Worm (Caenorhabditis elegans) whole organism, L4 larva: ENCODE measurements around the gene Y57G11B.5.
A peak's percentile ranks its signal among the peaks of the same experiment; 100 is the strongest.

Experiments used
- F10B5.3 ChIP-seq: sonication (generic microtip); optimal IDR thresholded peaks from 2 replicates; lab custom pipeline; 2016; ENCODE audit warnings: mild to moderate bottlenecking, missing genetic modification characterization, missing compliant biosample characterization
- F26F4.8 ChIP-seq: fragments of 200-800 bp; sonication (Bioruptor generic); conservative IDR thresholded peaks from 2 replicates; pipeline ENCODE4 v1.3.6; 2022; ENCODE audit warnings: missing genetic modification characterization, missing compliant biosample characterization
- F37D6.2 ChIP-seq: sonication (generic microtip); optimal IDR thresholded peaks from 2 replicates; lab custom pipeline; 2016; ENCODE audit warnings: mild to moderate bottlenecking, missing genetic modification characterization, missing compliant biosample characterization
- F44E2.7 ChIP-seq: fragments of 200-800 bp; sonication (Bioruptor generic); IDR thresholded peaks from 2 replicates; pipeline ENCODE4 v2.1.2; 2022; ENCODE audit warnings: missing genetic modification characterization, missing compliant biosample characterization
- Y105C5A.15 ChIP-seq: fragments of 200-800 bp; sonication (Bioruptor generic); IDR thresholded peaks from 2 replicates; pipeline ENCODE4 v1.3.6; 2022; ENCODE audit warnings: missing genetic modification characterization, missing compliant biosample characterization
- Y75B8A.6 ChIP-seq: fragments of 200-800 bp; sonication (Bioruptor generic); IDR thresholded peaks from 2 replicates; pipeline ENCODE4 v1.3.6; 2022; ENCODE audit warnings: missing genetic modification reagents, missing genetic modification characterization, missing compliant biosample characterization
- ZK546.5 ChIP-seq, 2 experiments: sonication (generic microtip); optimal IDR thresholded peaks; 2 replicates each; lab custom pipeline; 2017; ENCODE audit warnings: missing biosample characterization in 2 of 2, missing genetic modification characterization in 2 of 2
- aha-1 ChIP-seq: fragments of 150-350 bp; peaks from one replicate; lab custom pipeline; 2014; ENCODE audit warnings: missing biosample characterization, missing genetic modification characterization
- ama-1 ChIP-seq: fragments of 150-350 bp; optimal IDR thresholded peaks from 2 replicates; lab custom pipeline; 2014; ENCODE audit warnings: inconsistent platforms, mixed read lengths
- arid-1 ChIP-seq: fragments of 200-800 bp; sonication (Bioruptor generic); conservative IDR thresholded peaks from 2 replicates; pipeline ENCODE4 v1.3.6; 2022; ENCODE audit warnings: missing genetic modification reagents, missing genetic modification characterization, missing compliant biosample characterization
- ceh-28 ChIP-seq: fragments of 150-350 bp; optimal IDR thresholded peaks from 2 replicates; lab custom pipeline; 2014; ENCODE audit warnings: missing biosample characterization, missing genetic modification reagents, missing genetic modification characterization
- ceh-32 ChIP-seq: sonication (generic microtip); optimal IDR thresholded peaks from 2 replicates; lab custom pipeline; 2016; ENCODE audit warnings: mild to moderate bottlenecking, missing genetic modification characterization, missing compliant biosample characterization; ENCODE audit not compliant: poor library complexity
- ceh-82 ChIP-seq: sonication (generic microtip); optimal IDR thresholded peaks from 2 replicates; lab custom pipeline; 2017; ENCODE audit warnings: missing biosample characterization, missing genetic modification characterization
- ctbp-1 ChIP-seq: fragments of 200-800 bp; sonication (Bioruptor generic); IDR thresholded peaks from 2 replicates; pipeline ENCODE4 v1.3.6; 2022; ENCODE audit warnings: missing genetic modification reagents, missing genetic modification characterization, missing compliant biosample characterization
- daf-12 ChIP-seq: fragments of 150-350 bp; optimal IDR thresholded peaks from 2 replicates; lab custom pipeline; 2014; ENCODE audit warnings: missing biosample characterization, missing genetic modification reagents, missing genetic modification characterization
- daf-16 ChIP-seq, 3 experiments: sonication (generic microtip); optimal IDR thresholded peaks; 2 replicates each; lab custom pipeline; 2016 to 2017; ENCODE audit warnings: missing genetic modification characterization in 3 of 3, missing genetic modification reagents in 3 of 3, mild to moderate bottlenecking in 2 of 3, missing compliant biosample characterization in 2 of 3, missing biosample characterization in 1 of 3, moderate library complexity in 1 of 3
- daf-19 ChIP-seq: fragments of 200-800 bp; sonication (Bioruptor generic); conservative IDR thresholded peaks from 2 replicates; pipeline ENCODE4 v1.3.6; 2022; ENCODE audit warnings: missing genetic modification characterization, missing compliant biosample characterization
- daf-8 ChIP-seq: fragments of 200-800 bp; sonication (Bioruptor generic); IDR thresholded peaks from 2 replicates; pipeline ENCODE4 v1.3.6; 2022; ENCODE audit warnings: missing genetic modification characterization, missing compliant biosample characterization
- dmd-6 ChIP-seq: fragments of 200-800 bp; sonication (Bioruptor generic); IDR thresholded peaks from 2 replicates; pipeline ENCODE4 v1.3.6; 2022; ENCODE audit warnings: missing genetic modification reagents, missing genetic modification characterization, missing compliant biosample characterization
- dpl-1 ChIP-seq: fragments of 150-350 bp; optimal IDR thresholded peaks from 2 replicates; lab custom pipeline; 2014; ENCODE audit warnings: missing biosample characterization, missing genetic modification reagents, missing genetic modification characterization
- dve-1 ChIP-seq: sonication (generic microtip); optimal IDR thresholded peaks from 2 replicates; lab custom pipeline; 2017; ENCODE audit warnings: antibody characterized with exemption, mild to moderate bottlenecking, missing genetic modification characterization, missing compliant biosample characterization; ENCODE audit not compliant: insufficient read depth
- egl-27 ChIP-seq: sonication (generic microtip); optimal IDR thresholded peaks from 3 replicates; lab custom pipeline; 2017; ENCODE audit warnings: missing biosample characterization, missing genetic modification reagents, missing genetic modification characterization
- hlh-11 ChIP-seq: fragments of 200-800 bp; sonication (Bioruptor generic); optimal IDR thresholded peaks from 2 replicates; lab custom pipeline; 2018; ENCODE audit warnings: mild to moderate bottlenecking, missing genetic modification characterization, missing compliant biosample characterization
- hlh-30 ChIP-seq: sonication (generic microtip); optimal IDR thresholded peaks from 2 replicates; lab custom pipeline; 2017; ENCODE audit warnings: antibody characterized with exemption, mild to moderate bottlenecking, missing genetic modification characterization, missing compliant biosample characterization; ENCODE audit not compliant: insufficient read depth
- lin-13 ChIP-seq: fragments of 150-350 bp; optimal IDR thresholded peaks from 2 replicates; lab custom pipeline; 2014; ENCODE audit warnings: missing biosample characterization, missing genetic modification reagents, missing genetic modification characterization
- lin-39 ChIP-seq: fragments of 150-350 bp; optimal IDR thresholded peaks from 2 replicates; lab custom pipeline; 2014; ENCODE audit warnings: missing biosample characterization, missing genetic modification reagents, missing genetic modification characterization
- madf-5 ChIP-seq, 2 experiments: fragments of 200-800 bp; sonication (Bioruptor generic); IDR thresholded peaks; 2 replicates each; pipeline ENCODE4 v1.3.6; 2022; ENCODE audit warnings: missing compliant biosample characterization in 2 of 2, missing genetic modification characterization in 2 of 2
- mdl-1 ChIP-seq, 2 experiments: fragments of 150-350 bp in 1 of 2; sonication (generic microtip) in 1 of 2; optimal IDR thresholded peaks; 2 replicates each; lab custom pipeline; 2014 to 2017; ENCODE audit warnings: missing biosample characterization in 2 of 2, missing genetic modification characterization in 2 of 2
- mdt-29 ChIP-seq: fragments of 200-800 bp; sonication (Bioruptor generic); IDR thresholded peaks from 2 replicates; pipeline ENCODE4 v1.3.6; 2022; ENCODE audit warnings: missing genetic modification reagents, missing genetic modification characterization, missing compliant biosample characterization
- mep-1 ChIP-seq: fragments of 150-350 bp; sonication (generic microtip); optimal IDR thresholded peaks from 3 replicates; lab custom pipeline; 2014; ENCODE audit warnings: missing biosample characterization, missing genetic modification characterization
- mes-2 ChIP-seq: sonication (generic microtip); optimal IDR thresholded peaks from 2 replicates; lab custom pipeline; 2016; ENCODE audit warnings: missing genotype, mild to moderate bottlenecking, missing genetic modification characterization, missing compliant biosample characterization; ENCODE audit not compliant: poor library complexity, severe bottlenecking
- nhr-11 ChIP-seq: fragments of 150-350 bp; optimal IDR thresholded peaks from 2 replicates; lab custom pipeline; 2014; ENCODE audit warnings: missing biosample characterization, missing genetic modification characterization
- nhr-28 ChIP-seq: fragments of 150-350 bp; optimal IDR thresholded peaks from 2 replicates; lab custom pipeline; 2014; ENCODE audit warnings: missing biosample characterization, missing genetic modification characterization
- nhr-41 ChIP-seq: fragments of 200-800 bp; sonication (Bioruptor generic); IDR thresholded peaks from 2 replicates; pipeline ENCODE4 v1.3.6; 2022; ENCODE audit warnings: missing genetic modification reagents, missing genetic modification characterization, missing compliant biosample characterization
- nhr-76 ChIP-seq: fragments of 150-350 bp; optimal IDR thresholded peaks from 2 replicates; lab custom pipeline; 2014; ENCODE audit warnings: missing biosample characterization, missing genetic modification characterization
- pha-4 ChIP-seq, 2 experiments: fragments of 150-350 bp in 1 of 2; fragments of 200-800 bp in 1 of 2; sonication (Bioruptor generic) in 1 of 2; IDR thresholded peaks in 1 of 2; optimal IDR thresholded peaks in 1 of 2; 2 replicates each; pipeline versions ENCODE4 v1.3.6 to Lab custom; 2014 to 2022; ENCODE audit warnings: missing genetic modification characterization in 2 of 2, missing genetic modification reagents in 2 of 2, missing biosample characterization in 1 of 2, missing compliant biosample characterization in 1 of 2
- pqm-1 ChIP-seq: sonication (generic microtip); optimal IDR thresholded peaks from 2 replicates; lab custom pipeline; 2017; ENCODE audit warnings: missing biosample characterization, missing genetic modification characterization
- saeg-2 ChIP-seq: fragments of 200-800 bp; sonication (Bioruptor generic); IDR thresholded peaks from 2 replicates; pipeline ENCODE4 v1.3.6; 2022; ENCODE audit warnings: missing genetic modification reagents, missing genetic modification characterization, missing compliant biosample characterization
- skn-1 ChIP-seq: fragments of 150-350 bp; optimal IDR thresholded peaks from 2 replicates; lab custom pipeline; 2014; ENCODE audit warnings: missing biosample characterization, missing genetic modification characterization
- spr-1 ChIP-seq: sonication (generic microtip); optimal IDR thresholded peaks from 2 replicates; lab custom pipeline; 2016; ENCODE audit warnings: mild to moderate bottlenecking, missing genetic modification characterization, missing compliant biosample characterization
- spr-3 ChIP-seq: fragments of 200-800 bp; sonication (Bioruptor generic); optimal IDR thresholded peaks from 2 replicates; lab custom pipeline; 2018; ENCODE audit warnings: mild to moderate bottlenecking, missing genetic modification characterization, missing compliant biosample characterization
- tag-97 ChIP-seq: fragments of 200-800 bp; sonication (Bioruptor generic); IDR thresholded peaks from 2 replicates; pipeline ENCODE4 v1.3.6; 2022; ENCODE audit warnings: missing genetic modification characterization, missing compliant biosample characterization
- tra-1 ChIP-seq: fragments of 200-800 bp; sonication (Bioruptor generic); IDR thresholded peaks from 2 replicates; pipeline ENCODE4 v1.3.6; 2022; ENCODE audit warnings: missing genetic modification reagents, missing genetic modification characterization, missing compliant biosample characterization
- unc-130 ChIP-seq: sonication (generic microtip); optimal IDR thresholded peaks from 2 replicates; lab custom pipeline; 2016; ENCODE audit warnings: missing genetic modification reagents, missing genetic modification characterization, missing compliant biosample characterization
- unc-39 ChIP-seq: sonication (generic microtip); optimal IDR thresholded peaks from 2 replicates; lab custom pipeline; 2017; ENCODE audit warnings: missing biosample characterization, missing genetic modification characterization
- unc-62 ChIP-seq, 3 experiments: fragments of 150-350 bp in 1 of 3; sonication (generic microtip); optimal IDR thresholded peaks in 2 of 3; peaks in 1 of 3; 1 replicate in 1 of 3; 2 replicates in 2 of 3; lab custom pipeline; 2014 to 2017; ENCODE audit warnings: missing biosample characterization in 3 of 3, missing genetic modification characterization in 3 of 3, missing genetic modification reagents in 3 of 3, missing genotype in 1 of 3
- zag-1 ChIP-seq: fragments of 150-350 bp; optimal IDR thresholded peaks from 2 replicates; lab custom pipeline; 2014; ENCODE audit warnings: missing biosample characterization, missing genetic modification characterization
- ztf-11 ChIP-seq: fragments of 150-350 bp; optimal IDR thresholded peaks from 2 replicates; lab custom pipeline; 2014; ENCODE audit warnings: missing biosample characterization, missing genetic modification characterization

The Y57G11B.5 gene

DNA sequence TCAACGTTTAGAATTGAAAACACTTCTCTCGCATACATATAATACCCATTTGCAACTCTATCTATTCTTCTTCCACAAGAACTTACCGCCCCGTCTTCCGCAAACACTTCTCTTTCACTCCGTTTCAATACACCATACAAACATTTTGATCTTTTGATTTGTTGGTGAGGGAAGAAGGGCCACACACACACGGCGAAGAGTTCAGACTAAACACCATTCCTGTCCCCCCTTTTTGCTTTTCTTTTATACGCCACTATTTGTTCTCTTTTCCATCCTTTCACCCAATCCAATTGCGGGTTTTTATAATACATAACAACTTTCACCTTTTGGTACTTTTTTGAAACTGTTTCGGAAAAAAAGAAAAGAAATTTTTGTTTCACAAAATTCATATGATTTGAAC lies 30.5 kb downstream of the Y57G11B.5 start:
- TF ChIP-seq arid-1 (no peak), nhr-41 (GFP tag; lab: Robert Waterston, UW) (no peak), unc-62 (GFP tag; optimal IDR thresholded peaks at IDR 0.05 in 1 of 2; lab: Kevin White, UChicago) (peak in 1 of 2 experiments; percentile 74), unc-62 (tag; optimal IDR thresholded peaks at IDR 0.05; lab: Kevin White, UChicago) (no peak), dve-1 (tag; lab: Kevin White, UChicago) (peak; percentile 33), zag-1 (tag; lab: Kevin White, UChicago) (no peak), ztf-11 (tag; lab: Kevin White, UChicago) (no peak), pqm-1 (tag; lab: Kevin White, UChicago) (no peak), aha-1 (peak; percentile 83), mep-1 (tag; lab: Kevin White, UChicago) (no peak), F44E2.7 (GFP tag; lab: Robert Waterston, UW) (no peak), saeg-2 (GFP tag; lab: Robert Waterston, UW) (no peak), pha-4 (GFP tag; IDR thresholded peaks at IDR 0.05; lab: Robert Waterston, UW) (no peak), pha-4 (tag; optimal IDR thresholded peaks at IDR 0.05; lab: Kevin White, UChicago) (no peak), F37D6.2 (tag; lab: Kevin White, UChicago) (no peak), ceh-28 (tag; lab: Kevin White, UChicago) (no peak)

DNA sequence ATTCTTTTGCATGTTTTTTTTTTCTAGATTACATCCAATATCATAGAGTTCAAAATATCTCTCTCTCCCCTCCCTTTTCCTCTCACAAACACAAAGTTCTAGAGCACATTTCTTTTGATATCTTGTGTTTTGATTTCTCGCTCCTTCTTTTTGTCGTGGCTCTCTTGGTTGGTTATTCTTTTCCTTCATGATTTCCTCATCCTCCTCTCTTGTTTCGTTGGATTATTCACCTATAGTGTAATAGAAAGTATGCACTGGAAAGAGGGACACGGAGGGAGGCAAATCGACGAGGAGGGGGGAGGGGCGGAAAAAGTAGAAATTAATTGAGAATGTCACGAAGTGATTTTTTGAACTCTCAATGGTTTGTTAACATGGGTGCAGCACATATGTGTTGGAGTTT lies 31.9 kb downstream of the Y57G11B.5 start:
- TF ChIP-seq ctbp-1 (GFP tag; lab: Robert Waterston, UW) (no peak), tra-1 (GFP tag; lab: Robert Waterston, UW) (no peak), F10B5.3 (tag; lab: Kevin White, UChicago) (no peak), spr-3 (no peak), dmd-6 (peak; percentile 48; the same call in 1 of the 2 replicates), ceh-82 (tag; lab: Kevin White, UChicago) (no peak), ceh-28 (tag; lab: Kevin White, UChicago) (no peak), daf-19 (no peak), F44E2.7 (GFP tag; lab: Robert Waterston, UW) (no peak), lin-13 (no peak), mdl-1 (tag; optimal IDR thresholded peaks at IDR 0.05; lab: Kevin White, UChicago) (peak; percentile 12 to 39), nhr-76 (tag; lab: Kevin White, UChicago) (no peak), Y105C5A.15 (GFP tag; lab: Robert Waterston, UW) (no peak), dve-1 (tag; lab: Kevin White, UChicago) (peak; percentile 16), unc-39 (no peak), daf-16 (GFP tag; optimal IDR thresholded peaks at IDR 0.05; lab: Kevin White, UChicago) (no peak), daf-16 (tag; optimal IDR thresholded peaks at IDR 0.05; lab: Kevin White, UChicago) (peak; percentile 27), F37D6.2 (tag; lab: Kevin White, UChicago) (no peak), lin-39 (tag; lab: Kevin White, UChicago) (no peak), skn-1 (no peak), tag-97 (no peak), hlh-11 (tag; lab: Kevin White, UChicago) (peak; percentile 53), unc-130 (GFP tag; lab: Kevin White, UChicago) (no peak), aha-1 (peak; percentile 62), F26F4.8 (GFP tag; lab: Robert Waterston, UW) (no peak), spr-1 (tag; lab: Kevin White, UChicago) (no peak), daf-8 (no peak), hlh-30 (peak; percentile 40), ZK546.5 (tag; optimal IDR thresholded peaks at IDR 0.05; lab: Kevin White, UChicago) (no peak), daf-12 (tag; lab: Kevin White, UChicago) (no peak), ceh-32 (no peak), nhr-28 (no peak), egl-27 (tag; lab: Kevin White, UChicago) (no peak), mep-1 (tag; lab: Kevin White, UChicago) (peak; percentile 7), nhr-11 (tag; lab: Kevin White, UChicago) (peak; percentile 60), mes-2 (no peak), dpl-1 (GFP tag; lab: Kevin White, UChicago) (no peak), pha-4 (GFP tag; IDR thresholded peaks at IDR 0.05; lab: Robert Waterston, UW) (no peak), pha-4 (tag; optimal IDR thresholded peaks at IDR 0.05; lab: Kevin White, UChicago) (no peak), madf-5 (GFP tag; IDR thresholded peaks at IDR 0.05; lab: Robert Waterston, UW) (no peak), ama-1 (lab: Kevin White, UChicago) (no peak), mdt-29 (GFP tag; lab: Robert Waterston, UW) (no peak), Y75B8A.6 (GFP tag; lab: Robert Waterston, UW) (no peak)
